Fruit fly (Drosophila melanogaster): ENCODE data around the gene CG13398.

CG13398 gene

DNA sequence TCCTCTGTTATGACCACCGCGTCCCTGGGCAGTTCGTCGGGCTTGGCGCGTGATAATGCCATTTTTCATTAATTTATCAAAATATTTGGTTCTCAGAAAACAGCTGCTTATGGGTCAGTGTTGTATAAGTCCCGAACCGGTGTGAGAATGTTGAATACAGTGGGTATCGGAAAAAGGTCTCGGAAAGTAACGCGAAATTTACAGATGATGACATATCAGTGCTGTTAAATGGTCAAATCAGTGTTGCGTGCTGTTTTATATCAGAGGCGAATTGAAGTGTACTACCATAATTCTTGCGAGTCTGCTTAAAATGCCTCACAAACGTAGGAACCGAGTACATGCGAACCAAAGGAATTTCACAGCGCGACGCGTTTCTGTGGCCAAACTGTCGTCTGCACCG, 32.4 kb downstream of the CG13398 start, which contains the start of the genes CG13392 and Rcd4 (continued):
- TF ChIP-seq gfzf (GFP tag; optimal IDR thresholded peaks at IDR 0.05) (peak; percentile 44), CG6813 (GFP tag; optimal IDR thresholded peaks at IDR 0.05) (peak; percentile 45), Rfx (GFP tag; IDR thresholded peaks at IDR 0.05) (peak; percentile 88), lbe (GFP tag; optimal IDR thresholded peaks at IDR 0.05) (peak; percentile 84), CG32532 (GFP tag; IDR thresholded peaks at IDR 0.05) (peak; percentile 79), Ptx1 (GFP tag; IDR thresholded peaks at IDR 0.05) (peak; percentile 62), CG12942 (GFP tag; optimal IDR thresholded peaks at IDR 0.05) (peak; percentile 71), CG8281 (tag; optimal IDR thresholded peaks at IDR 0.05) (no peak), CG4820 (GFP tag; optimal IDR thresholded peaks at IDR 0.05) (peak; percentile 46), ERR (GFP tag; optimal IDR thresholded peaks at IDR 0.05) (peak; percentile 81), klu (GFP tag; IDR thresholded peaks at IDR 0.05) (peak; percentile 43; the same call in 1 of the 2 replicates), kay (GFP tag; optimal IDR thresholded peaks at IDR 0.05) (peak; percentile 4), Asciz (GFP tag; optimal IDR thresholded peaks at IDR 0.05) (no peak), hb (GFP tag; IDR thresholded peaks at IDR 0.05; ENCODE audit: partially characterized antibody) (peak; percentile 31; the same call in 1 of the 3 replicates), CG8924 (tag; optimal IDR thresholded peaks at IDR 0.05) (peak; percentile 20), CG34376 (GFP tag; optimal IDR thresholded peaks at IDR 0.05) (peak; percentile 66), CG6765 (GFP tag; optimal IDR thresholded peaks at IDR 0.05) (peak; percentile 32), Sox102F (GFP tag; optimal IDR thresholded peaks at IDR 0.05) (peak; percentile 16), unpg (GFP tag; optimal IDR thresholded peaks at IDR 0.05) (peak; percentile 49), gt (GFP tag; IDR thresholded peaks at IDR 0.05) (no peak), CG4282 (GFP tag; optimal IDR thresholded peaks at IDR 0.05) (peak; percentile 79), CG18476 (GFP tag; optimal IDR thresholded peaks at IDR 0.05) (peak; percentile 28), Hmx (GFP tag; optimal IDR thresholded peaks at IDR 0.05) (no peak), Sry-β (GFP tag; optimal IDR thresholded peaks at IDR 0.05) (peak; percentile 42), Mad (GFP tag; optimal IDR thresholded peaks at IDR 0.05) (peak; percentile 71), Awh (GFP tag; IDR thresholded peaks at IDR 0.05) (no peak), tap (tag; optimal IDR thresholded peaks at IDR 0.05) (no peak), Bdp1 (GFP tag; optimal IDR thresholded peaks at IDR 0.05) (peak; percentile 33), Lpt (GFP tag; optimal IDR thresholded peaks at IDR 0.05) (no peak), stc (GFP tag; IDR thresholded peaks at IDR 0.05) (no peak), abd-A (tag; optimal IDR thresholded peaks at IDR 0.05) (peak; percentile 31), ATbp (GFP tag; optimal IDR thresholded peaks at IDR 0.05) (no peak), crc (GFP tag; optimal IDR thresholded peaks at IDR 0.05) (peak; percentile 69), CG8388 (GFP tag; optimal IDR thresholded peaks at IDR 0.05) (peak; percentile 63), Hsf (GFP tag; optimal IDR thresholded peaks at IDR 0.05) (peak; percentile 65), pfk (GFP tag; optimal IDR thresholded peaks at IDR 0.05) (no peak), croc (GFP tag; conservative IDR thresholded peaks at IDR 0.05) (no peak), zf30C (GFP tag; optimal IDR thresholded peaks at IDR 0.05) (peak; percentile 36), CG10654 (GFP tag; optimal IDR thresholded peaks at IDR 0.05) (no peak), toy (GFP tag; IDR thresholded peaks at IDR 0.05) (no peak), ash1 (GFP tag; optimal IDR thresholded peaks at IDR 0.05) (peak; percentile 15), CG2889 (GFP tag; IDR thresholded peaks at IDR 0.05) (no peak), schlank (tag; optimal IDR thresholded peaks at IDR 0.05) (peak; percentile 62), chm (GFP tag; IDR thresholded peaks at IDR 0.05) (peak; percentile 51; the same call in 1 of the 2 replicates), CG6683 (GFP tag; optimal IDR thresholded peaks at IDR 0.05) (peak; percentile 32), CG7556 (GFP tag; optimal IDR thresholded peaks at IDR 0.05) (peak; percentile 59), chif (GFP tag; optimal IDR thresholded peaks at IDR 0.05) (peak; percentile 47 to 65), CG9817 (tag; optimal IDR thresholded peaks at IDR 0.05) (peak; percentile 57), CG12219 (GFP tag; optimal IDR thresholded peaks at IDR 0.05) (peak; percentile 42), zen2 (GFP tag; IDR thresholded peaks at IDR 0.05; ENCODE audit: partially characterized antibody) (peak; percentile 72; the same call in 2 of the 3 replicates), NK7.1 (GFP tag; optimal IDR thresholded peaks at IDR 0.05) (peak; percentile 23)

Data from whole organism, embryonic.